Worm (Caenorhabditis elegans): ENCODE measurements around the gene nlt-1.

- TF ChIP-seq ama-1 (optimal IDR thresholded peaks at IDR 0.05) (no peak), nhr-28 (tag; optimal IDR thresholded peaks at IDR 0.05) (no peak), mdt-29 (GFP tag; IDR thresholded peaks at IDR 0.05) (no peak), fkh-10 (GFP tag; optimal IDR thresholded peaks at IDR 0.05) (no peak), hif-1 (tag; optimal IDR thresholded peaks at IDR 0.05) (no peak), egl-27 (tag; optimal IDR thresholded peaks at IDR 0.05) (no peak), Y105C5A.15 (GFP tag; IDR thresholded peaks at IDR 0.05) (no peak), lin-39 (tag; optimal IDR thresholded peaks at IDR 0.05) (no peak), F10B5.3 (tag; optimal IDR thresholded peaks at IDR 0.05) (no peak), dmd-6 (GFP tag; IDR thresholded peaks at IDR 0.05) (no peak)
These were observed 604 bp upstream of the nlt-1 start, which contains the start of gene ZK892.3 for ce11 chrII:10001546-10001945.

Measured in whole organism, L4 larva.